Fruit fly (Drosophila melanogaster) whole organism, embryonic: ENCODE results near the gene Cyp4d20.

Source experiments
- ATbp ChIP-seq: fragments of 200-800 bp; sonication (Bioruptor generic); optimal IDR thresholded peaks from 2 replicates; lab custom pipeline; 2017; ENCODE audit warnings: missing biosample characterization, mild to moderate bottlenecking, missing genetic modification characterization, missing genetic modification reagents
- Asciz ChIP-seq: fragments of 200-800 bp; sonication (Bioruptor generic); optimal IDR thresholded peaks from 2 replicates; lab custom pipeline; 2017; ENCODE audit warnings: missing biosample characterization, mild to moderate bottlenecking, missing genetic modification characterization, missing genetic modification reagents
- Bgb ChIP-seq: fragments of 200-800 bp; sonication (Bioruptor generic); IDR thresholded peaks from 2 replicates; pipeline ENCODE4 v1.3.6; 2022; ENCODE audit warnings: missing biosample characterization, missing genetic modification characterization; ENCODE audit not compliant: partially characterized antibody
- CG10654 ChIP-seq: fragments of 200-800 bp; sonication (Bioruptor generic); optimal IDR thresholded peaks from 2 replicates; lab custom pipeline; 2016; ENCODE audit warnings: missing biosample characterization, missing genetic modification characterization
- CG10959 ChIP-seq: fragments of 200-800 bp; sonication (Bioruptor generic); IDR thresholded peaks from 2 replicates; pipeline ENCODE4 v1.3.6; 2022; ENCODE audit warnings: missing biosample characterization, missing genetic modification characterization
- CG11093 ChIP-seq: fragments of 200-800 bp; sonication (Bioruptor generic); IDR thresholded peaks from 3 replicates; pipeline ENCODE4 v1.3.6; 2022; ENCODE audit warnings: missing biosample characterization, missing genetic modification characterization
- CG12219 ChIP-seq: fragments of 200-800 bp; sonication (Bioruptor generic); optimal IDR thresholded peaks from 3 replicates; lab custom pipeline; 2018; ENCODE audit warnings: missing biosample characterization, mild to moderate bottlenecking, missing genetic modification characterization
- CG12236 ChIP-seq: fragments of 200-800 bp; sonication (Bioruptor generic); optimal IDR thresholded peaks from 2 replicates; lab custom pipeline; 2016; ENCODE audit warnings: missing biosample characterization, missing genetic modification characterization
- CG15269 ChIP-seq: fragments of 200-800 bp; sonication (Bioruptor generic); optimal IDR thresholded peaks from 2 replicates; lab custom pipeline; 2018; ENCODE audit warnings: missing biosample characterization, mild to moderate bottlenecking, missing genetic modification characterization, moderate library complexity
- CG15514 ChIP-seq: fragments of 200-800 bp; sonication (Bioruptor generic); optimal IDR thresholded peaks from 3 replicates; lab custom pipeline; 2017; ENCODE audit warnings: missing biosample characterization, missing genetic modification characterization, mild to moderate bottlenecking, moderate library complexity, missing genetic modification reagents
- CG17829 ChIP-seq: fragments of 200-800 bp; optimal IDR thresholded peaks from 2 replicates; lab custom pipeline; 2019; ENCODE audit warnings: missing biosample characterization, mild to moderate bottlenecking, missing genetic modification characterization, moderate library complexity
- CG18599 ChIP-seq: fragments of 200-800 bp; sonication (Bioruptor generic); optimal IDR thresholded peaks from 3 replicates; lab custom pipeline; 2017; ENCODE audit warnings: missing biosample characterization, missing genetic modification characterization, mild to moderate bottlenecking, moderate library complexity, missing genetic modification reagents
- CG2129 ChIP-seq: fragments of 200-800 bp; sonication (Bioruptor generic); IDR thresholded peaks from 2 replicates; pipeline ENCODE4 v1.3.6; 2022; ENCODE audit warnings: missing biosample characterization, missing genetic modification characterization; ENCODE audit not compliant: partially characterized antibody
- CG2678 ChIP-seq: fragments of 200-800 bp; sonication (Bioruptor generic); optimal IDR thresholded peaks from 3 replicates; lab custom pipeline; 2019; ENCODE audit warnings: missing biosample characterization, mild to moderate bottlenecking, missing genetic modification characterization, moderate library complexity
- CG31441 ChIP-seq: fragments of 200-800 bp; sonication (Bioruptor generic); IDR thresholded peaks from 2 replicates; pipeline ENCODE4 v1.3.6; 2022; ENCODE audit warnings: missing biosample characterization, missing genetic modification characterization
- CG32767 ChIP-seq: fragments of 200-800 bp; sonication (Bioruptor generic); IDR thresholded peaks from 2 replicates; pipeline ENCODE4 v1.3.6; 2022; ENCODE audit warnings: missing biosample characterization, missing genetic modification characterization
- CG5953 ChIP-seq: fragments of 200-800 bp; sonication (Bioruptor generic); IDR thresholded peaks from 2 replicates; pipeline ENCODE4 v1.3.6; 2022; ENCODE audit warnings: missing biosample characterization, missing genetic modification characterization
- CG6254 ChIP-seq: fragments of 200-800 bp; sonication (Bioruptor generic); optimal IDR thresholded peaks from 3 replicates; lab custom pipeline; 2017; ENCODE audit warnings: mild to moderate bottlenecking, missing biosample characterization, missing genetic modification reagents, missing genetic modification characterization
- CG6683 ChIP-seq: fragments of 200-800 bp; sonication (Bioruptor generic); optimal IDR thresholded peaks from 2 replicates; lab custom pipeline; 2017; ENCODE audit warnings: missing biosample characterization, mild to moderate bottlenecking, missing genetic modification characterization, missing genetic modification reagents
- CG6813 ChIP-seq: fragments of 200-800 bp; sonication (Bioruptor generic); optimal IDR thresholded peaks from 2 replicates; lab custom pipeline; 2017; ENCODE audit warnings: missing biosample characterization, missing genetic modification characterization, mild to moderate bottlenecking, moderate library complexity, missing genetic modification reagents
- CG7745 ChIP-seq: fragments of 200-800 bp; sonication (Bioruptor generic); optimal IDR thresholded peaks from 2 replicates; lab custom pipeline; 2018; ENCODE audit warnings: missing biosample characterization, mild to moderate bottlenecking, missing genetic modification characterization, moderate library complexity
- CG7963 ChIP-seq: fragments of 200-800 bp; sonication (Bioruptor generic); IDR thresholded peaks from 3 replicates; pipeline ENCODE4 v1.3.6; 2022; ENCODE audit warnings: missing biosample characterization, missing genetic modification characterization; ENCODE audit not compliant: partially characterized antibody
- CG7987 ChIP-seq: fragments of 200-800 bp; sonication (Bioruptor generic); optimal IDR thresholded peaks from 2 replicates; lab custom pipeline; 2018; ENCODE audit warnings: missing biosample characterization, mild to moderate bottlenecking, missing genetic modification characterization, moderate library complexity
- CG8478 ChIP-seq: fragments of >200 bp; optimal IDR thresholded peaks from 2 replicates; lab custom pipeline; 2018
- CG9727 ChIP-seq: fragments of 200-800 bp; sonication (Bioruptor generic); optimal IDR thresholded peaks from 3 replicates; lab custom pipeline; 2017; ENCODE audit warnings: missing biosample characterization, mild to moderate bottlenecking, missing genetic modification characterization
- CG9797 ChIP-seq: fragments of 200-800 bp; sonication (Bioruptor generic); optimal IDR thresholded peaks from 3 replicates; lab custom pipeline; 2018; ENCODE audit warnings: missing biosample characterization, mild to moderate bottlenecking, missing genetic modification characterization
- CrebB ChIP-seq: fragments of 200-800 bp; sonication (Bioruptor generic); optimal IDR thresholded peaks from 3 replicates; lab custom pipeline; 2018; ENCODE audit warnings: missing biosample characterization, mild to moderate bottlenecking, missing genetic modification characterization
- Drgx ChIP-seq: fragments of 200-800 bp; sonication (Bioruptor generic); IDR thresholded peaks from 2 replicates; pipeline ENCODE4 v1.3.6; 2022; ENCODE audit warnings: missing biosample characterization, missing genetic modification characterization
- ERR ChIP-seq: fragments of 200-800 bp; sonication (Bioruptor generic); optimal IDR thresholded peaks from 2 replicates; lab custom pipeline; 2016; ENCODE audit warnings: missing biosample characterization, missing genetic modification characterization
- Fer1 ChIP-seq: fragments of 200-800 bp; sonication (Bioruptor generic); optimal IDR thresholded peaks from 2 replicates; lab custom pipeline; 2017; ENCODE audit warnings: missing biosample characterization, mild to moderate bottlenecking, missing genetic modification characterization
- Gsc ChIP-seq: fragments of 200-800 bp; sonication (Bioruptor generic); IDR thresholded peaks from 2 replicates; pipeline ENCODE4 v1.3.6; 2022; ENCODE audit warnings: missing biosample characterization, missing genetic modification characterization
- HLHmδ ChIP-seq: fragments of 200-800 bp; sonication (Bioruptor generic); optimal IDR thresholded peaks from 2 replicates; lab custom pipeline; 2018; ENCODE audit warnings: missing biosample characterization, mild to moderate bottlenecking, missing genetic modification characterization, moderate library complexity
- MTF-1 ChIP-seq: fragments of 200-800 bp; sonication (Bioruptor generic); optimal IDR thresholded peaks from 2 replicates; lab custom pipeline; 2018; ENCODE audit warnings: missing biosample characterization, mild to moderate bottlenecking, missing genetic modification characterization, borderline replicate concordance
- Max ChIP-seq: fragments of 200-800 bp; sonication (Bioruptor generic); optimal IDR thresholded peaks from 2 replicates; lab custom pipeline; 2016; ENCODE audit warnings: missing biosample characterization, mild to moderate bottlenecking, missing genetic modification characterization
- NC2α ChIP-seq: fragments of 200-800 bp; sonication (Bioruptor generic); optimal IDR thresholded peaks from 2 replicates; lab custom pipeline; 2016; ENCODE audit warnings: missing biosample characterization, missing genetic modification characterization
- Poxn ChIP-seq: fragments of 200-800 bp; sonication (Bioruptor generic); IDR thresholded peaks from 2 replicates; pipeline ENCODE4 v1.3.6; 2022; ENCODE audit warnings: missing biosample characterization, missing genetic modification characterization
- Xbp1 ChIP-seq: fragments of 200-800 bp; sonication (Bioruptor generic); optimal IDR thresholded peaks from 3 replicates; lab custom pipeline; 2016; ENCODE audit warnings: missing biosample characterization, mild to moderate bottlenecking, missing genetic modification characterization
- ato ChIP-seq: fragments of 200-800 bp; sonication (Bioruptor generic); IDR thresholded peaks from 2 replicates; pipeline ENCODE4 v1.3.6; 2022; ENCODE audit warnings: missing biosample characterization, missing genetic modification characterization; ENCODE audit not compliant: partially characterized antibody
- chn ChIP-seq: fragments of 200-800 bp; sonication (Bioruptor generic); optimal IDR thresholded peaks from 2 replicates; lab custom pipeline; 2016; ENCODE audit warnings: missing biosample characterization, missing genetic modification characterization
- hkb ChIP-seq, 2 experiments: fragments of 200-800 bp in 1 of 2; fragments of >200 bp in 1 of 2; sonication (Bioruptor generic) in 1 of 2; IDR thresholded peaks in 1 of 2; optimal IDR thresholded peaks in 1 of 2; 2 replicates each; pipeline versions ENCODE4 v1.3.6 to Lab custom; 2017 to 2022; ENCODE audit warnings: missing biosample characterization in 1 of 2, missing genetic modification characterization in 1 of 2
- ken ChIP-seq: fragments of 200-800 bp; sonication (Bioruptor generic); IDR thresholded peaks from 3 replicates; pipeline ENCODE4 v1.3.6; 2022; ENCODE audit warnings: missing biosample characterization, missing genetic modification characterization
- maf-S ChIP-seq: fragments of 200-800 bp; sonication (Bioruptor generic); optimal IDR thresholded peaks from 2 replicates; lab custom pipeline; 2016; ENCODE audit warnings: missing biosample characterization, missing genetic modification characterization
- mirr ChIP-seq: fragments of 200-800 bp; sonication (Bioruptor generic); optimal IDR thresholded peaks from 3 replicates; lab custom pipeline; 2018; ENCODE audit warnings: missing biosample characterization, mild to moderate bottlenecking, missing genetic modification characterization
- pnt ChIP-seq: fragments of 200-800 bp; sonication (Bioruptor generic); optimal IDR thresholded peaks from 3 replicates; lab custom pipeline; 2016; ENCODE audit warnings: missing biosample characterization, missing genetic modification characterization
- schlank ChIP-seq: fragments of 200-800 bp; sonication (Bioruptor generic); optimal IDR thresholded peaks from 2 replicates; lab custom pipeline; 2018; ENCODE audit warnings: missing biosample characterization, mild to moderate bottlenecking, missing genetic modification characterization
- sisA ChIP-seq: fragments of 200-800 bp; sonication (Bioruptor generic); IDR thresholded peaks from 2 replicates; pipeline ENCODE4 v1.3.6; 2022; ENCODE audit warnings: missing biosample characterization, missing genetic modification characterization
- tap ChIP-seq: fragments of 200-800 bp; optimal IDR thresholded peaks from 3 replicates; lab custom pipeline; 2019; ENCODE audit warnings: missing biosample characterization, mild to moderate bottlenecking, missing genetic modification characterization, moderate library complexity
- twi ChIP-seq: fragments of 200-800 bp; optimal IDR thresholded peaks from 2 replicates; lab custom pipeline; 2019; ENCODE audit warnings: missing biosample characterization, mild to moderate bottlenecking, missing genetic modification characterization, moderate library complexity
- unpg ChIP-seq: fragments of 200-800 bp; sonication (Bioruptor generic); optimal IDR thresholded peaks from 3 replicates; lab custom pipeline; 2018; ENCODE audit warnings: missing biosample characterization, mild to moderate bottlenecking, missing genetic modification characterization, moderate library complexity
- wek ChIP-seq: fragments of 200-800 bp; sonication (Bioruptor generic); optimal IDR thresholded peaks from 3 replicates; lab custom pipeline; 2018; ENCODE audit warnings: missing biosample characterization, mild to moderate bottlenecking, missing genetic modification characterization, moderate library complexity

The Cyp4d20 gene

dm6 chr3L:2469660-2470059 is 8.6 kb downstream of the Cyp4d20 start (continued):
- no peak for TF ChIP-seq CG17829
- no peak for TF ChIP-seq hkb (optimal IDR thresholded peaks at IDR 0.05; lab: Kevin White, UChicago)
- peak; percentile 27; the same call in 1 of the 2 replicates for TF ChIP-seq hkb (GFP tag; IDR thresholded peaks at IDR 0.05; lab: Robert Waterston, UW)
- TF ChIP-seq CG18599 (GFP tag; lab: Kevin White, UChicago) = peak; percentile 53
- TF ChIP-seq HLHmδ = no peak
- peak; percentile 38 for TF ChIP-seq wek (GFP tag; lab: Kevin White, UChicago)
- peak; percentile 40 for TF ChIP-seq CG15514
- peak; percentile 46 for TF ChIP-seq ATbp (GFP tag; lab: Kevin White, UChicago)
- TF ChIP-seq ERR (GFP tag; lab: Kevin White, UChicago) = no peak
- TF ChIP-seq CG6254 (GFP tag; lab: Kevin White, UChicago) = peak; percentile 0
- TF ChIP-seq CG10654 (GFP tag; lab: Kevin White, UChicago) = no peak
- TF ChIP-seq schlank = peak; percentile 7
- TF ChIP-seq Poxn (GFP tag; lab: Robert Waterston, UW) = no peak
- TF ChIP-seq chn (GFP tag; lab: Kevin White, UChicago) = no peak
- no peak for TF ChIP-seq Xbp1 (GFP tag; lab: Kevin White, UChicago)
- no peak for TF ChIP-seq CG7745 (tag; lab: Kevin White, UChicago)
- no peak for TF ChIP-seq CG12236 (GFP tag; lab: Kevin White, UChicago)
- no peak for TF ChIP-seq ken (GFP tag; lab: Robert Waterston, UW)
- TF ChIP-seq CG15269 (tag; lab: Kevin White, UChicago) = no peak
- no peak for TF ChIP-seq ato (GFP tag; lab: Robert Waterston, UW)
- no peak for TF ChIP-seq CG8478 (lab: Kevin White, UChicago)
- TF ChIP-seq CG2678 (tag; lab: Kevin White, UChicago) = peak; percentile 30
- TF ChIP-seq NC2α (GFP tag; lab: Kevin White, UChicago) = no peak
- no peak for TF ChIP-seq CG10959
- peak; percentile 28 for TF ChIP-seq Asciz
- TF ChIP-seq Max (GFP tag; lab: Kevin White, UChicago) = no peak
- no peak for TF ChIP-seq Drgx
- no peak for TF ChIP-seq CG2129 (GFP tag; lab: Robert Waterston, UW)
- no peak for TF ChIP-seq CG31441 (GFP tag; lab: Robert Waterston, UW)
- TF ChIP-seq CG6683 (GFP tag; lab: Kevin White, UChicago) = no peak
- 0 out of 2 replicates have a peak, but pooled peaks have one; percentile 24 for TF ChIP-seq CG32767 (GFP tag; lab: Robert Waterston, UW)
- TF ChIP-seq sisA (GFP tag; lab: Robert Waterston, UW) = no peak
- no peak for TF ChIP-seq pnt (GFP tag; lab: Kevin White, UChicago)
- no peak for TF ChIP-seq twi (tag; lab: Kevin White, UChicago)
- peak; percentile 3 for TF ChIP-seq MTF-1
- TF ChIP-seq CG7987 (GFP tag; lab: Kevin White, UChicago) = peak; percentile 48
- TF ChIP-seq CG9797 (GFP tag; lab: Kevin White, UChicago) = no peak
- peak; percentile 19 for TF ChIP-seq mirr (GFP tag; lab: Kevin White, UChicago)
- TF ChIP-seq Fer1 = peak; percentile 2
- no peak for TF ChIP-seq tap
- no peak for TF ChIP-seq CrebB (tag; lab: Kevin White, UChicago)
- no peak for TF ChIP-seq Bgb (GFP tag; lab: Robert Waterston, UW)
- TF ChIP-seq CG11093 (GFP tag; lab: Robert Waterston, UW) = no peak
- TF ChIP-seq CG9727 (GFP tag; lab: Kevin White, UChicago) = no peak
- TF ChIP-seq CG12219 (GFP tag; lab: Kevin White, UChicago) = no peak
- TF ChIP-seq CG5953 (GFP tag; lab: Robert Waterston, UW) = no peak
- TF ChIP-seq unpg (GFP tag; lab: Kevin White, UChicago) = no peak
- no peak for TF ChIP-seq maf-S (GFP tag; lab: Kevin White, UChicago)
- peak; percentile 18 for TF ChIP-seq CG6813 (GFP tag; lab: Kevin White, UChicago)
- no peak for TF ChIP-seq CG7963 (GFP tag; lab: Robert Waterston, UW)
- no peak for TF ChIP-seq Gsc (GFP tag; lab: Robert Waterston, UW)
